Fruit fly (Drosophila melanogaster) whole organism, embryonic: ENCODE results near the gene Trhn.

Source experiments
- CG14441 ChIP-seq: fragments of 200-800 bp; sonication (Bioruptor generic); IDR thresholded peaks from 2 replicates; pipeline ENCODE4 v1.3.6; 2022; ENCODE audit warnings: missing biosample characterization, missing genetic modification characterization
- CG9609 ChIP-seq: fragments of 200-800 bp; sonication (Bioruptor generic); optimal IDR thresholded peaks from 3 replicates; lab custom pipeline; 2016; ENCODE audit warnings: missing biosample characterization, missing genetic modification characterization
- Doc3 ChIP-seq: fragments of 200-800 bp; sonication (Bioruptor generic); IDR thresholded peaks from 3 replicates; pipeline ENCODE4 v1.3.6; 2022; ENCODE audit warnings: missing biosample characterization, missing genetic modification characterization; ENCODE audit not compliant: partially characterized antibody
- ken ChIP-seq: fragments of 200-800 bp; sonication (Bioruptor generic); IDR thresholded peaks from 3 replicates; pipeline ENCODE4 v1.3.6; 2022; ENCODE audit warnings: missing biosample characterization, missing genetic modification characterization
- nau ChIP-seq: fragments of 200-800 bp; sonication (Bioruptor generic); optimal IDR thresholded peaks from 3 replicates; lab custom pipeline; 2017; ENCODE audit warnings: missing biosample characterization, mild to moderate bottlenecking, missing genetic modification characterization, missing genetic modification reagents
- nerfin-2 ChIP-seq: fragments of 200-800 bp; sonication (Bioruptor generic); IDR thresholded peaks from 2 replicates; pipeline ENCODE4 v1.3.6; 2022; ENCODE audit warnings: missing biosample characterization, missing genetic modification characterization; ENCODE audit not compliant: partially characterized antibody

DNA sequence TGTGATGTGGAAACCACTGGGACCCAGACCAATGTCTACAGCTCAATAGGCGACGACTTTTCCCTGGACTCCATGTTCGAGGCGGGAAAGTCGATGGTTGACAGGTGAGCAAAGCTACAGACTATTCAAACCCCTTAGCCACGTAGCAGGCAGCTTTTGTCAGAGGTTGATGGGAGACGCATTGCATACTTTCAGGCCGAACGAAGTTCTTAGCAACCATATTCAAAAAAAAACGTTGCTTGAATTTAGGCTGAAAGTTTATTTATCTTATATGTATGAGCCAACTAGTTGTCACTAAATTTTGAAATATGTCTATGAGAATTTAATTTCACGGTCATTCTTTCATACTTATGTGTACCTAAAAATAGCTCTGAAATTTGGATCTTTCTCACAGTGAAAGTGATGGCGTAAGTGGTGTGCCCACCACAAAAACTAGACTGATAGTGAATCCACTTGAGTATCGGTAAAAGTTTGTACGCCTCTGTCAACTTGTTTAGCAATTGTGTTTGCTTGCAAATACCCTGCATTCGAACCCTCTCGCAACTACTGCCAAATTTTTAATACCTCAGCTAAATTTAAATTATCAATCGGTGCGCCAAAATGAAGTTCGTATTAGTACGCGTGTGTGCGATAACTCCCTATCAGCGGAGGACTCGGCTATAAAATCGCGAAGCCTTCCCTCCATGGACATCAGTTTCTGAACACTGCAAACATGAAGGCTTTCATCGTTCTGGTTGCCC lies 13.9 kb upstream of the Trhn start, which contains the start of gene LysB:
- TF ChIP-seq CG9609 (GFP tag; lab: Kevin White, UChicago) (no peak), nau (no peak), CG14441 (GFP tag; lab: Robert Waterston, UW) (no peak), Doc3 (GFP tag; lab: Robert Waterston, UW) (no peak), ken (GFP tag; lab: Robert Waterston, UW) (no peak), nerfin-2 (GFP tag; lab: Robert Waterston, UW) (no peak)
